Worm (Caenorhabditis elegans) whole organism, L4 larva: Measurements from ENCODE around the gene C08E8.5.

Experiments used
- F10B5.3 ChIP-seq: sonication (generic microtip); optimal IDR thresholded peaks from 2 replicates; lab custom pipeline; 2016; ENCODE audit warnings: mild to moderate bottlenecking, missing genetic modification characterization, missing compliant biosample characterization
- F49E8.2 ChIP-seq: sonication (generic microtip); optimal IDR thresholded peaks from 2 replicates; lab custom pipeline; 2016; ENCODE audit warnings: missing compliant biosample characterization, mild to moderate bottlenecking, missing genetic modification characterization, borderline replicate concordance
- T20F7.1 ChIP-seq: fragments of 200-800 bp; sonication (Bioruptor generic); optimal IDR thresholded peaks from 2 replicates; lab custom pipeline; 2018; ENCODE audit warnings: mild to moderate bottlenecking, missing genetic modification characterization, missing compliant biosample characterization
- Y48G9A.11 ChIP-seq: fragments of 200-800 bp; sonication (Bioruptor generic); IDR thresholded peaks from 2 replicates; pipeline ENCODE4 v1.3.6; 2022; ENCODE audit warnings: missing genetic modification reagents, missing genetic modification characterization, missing compliant biosample characterization
- Y75B8A.6 ChIP-seq: fragments of 200-800 bp; sonication (Bioruptor generic); IDR thresholded peaks from 2 replicates; pipeline ENCODE4 v1.3.6; 2022; ENCODE audit warnings: missing genetic modification reagents, missing genetic modification characterization, missing compliant biosample characterization
- ZK546.5 ChIP-seq, 2 experiments: sonication (generic microtip); optimal IDR thresholded peaks; 2 replicates each; lab custom pipeline; 2017; ENCODE audit warnings: missing biosample characterization in 2 of 2, missing genetic modification characterization in 2 of 2
- arid-1 ChIP-seq: fragments of 200-800 bp; sonication (Bioruptor generic); conservative IDR thresholded peaks from 2 replicates; pipeline ENCODE4 v1.3.6; 2022; ENCODE audit warnings: missing genetic modification reagents, missing genetic modification characterization, missing compliant biosample characterization
- ceh-28 ChIP-seq: fragments of 150-350 bp; optimal IDR thresholded peaks from 2 replicates; lab custom pipeline; 2014; ENCODE audit warnings: missing biosample characterization, missing genetic modification reagents, missing genetic modification characterization
- ces-1 ChIP-seq: fragments of 150-350 bp; sonication (generic microtip); optimal IDR thresholded peaks from 4 replicates; lab custom pipeline; 2014; ENCODE audit warnings: missing biosample characterization, missing genetic modification reagents, missing genetic modification characterization
- dmd-8 ChIP-seq: fragments of 200-800 bp; sonication (Bioruptor generic); IDR thresholded peaks from 2 replicates; pipeline ENCODE4 v1.3.6; 2022; ENCODE audit warnings: missing genetic modification characterization, missing compliant biosample characterization
- dpl-1 ChIP-seq: fragments of 150-350 bp; optimal IDR thresholded peaks from 2 replicates; lab custom pipeline; 2014; ENCODE audit warnings: missing biosample characterization, missing genetic modification reagents, missing genetic modification characterization
- egl-27 ChIP-seq: sonication (generic microtip); optimal IDR thresholded peaks from 3 replicates; lab custom pipeline; 2017; ENCODE audit warnings: missing biosample characterization, missing genetic modification reagents, missing genetic modification characterization
- fos-1 ChIP-seq: fragments of 150-350 bp; optimal IDR thresholded peaks from 2 replicates; lab custom pipeline; 2014; ENCODE audit warnings: missing biosample characterization, missing genetic modification characterization
- hlh-30 ChIP-seq: sonication (generic microtip); optimal IDR thresholded peaks from 2 replicates; lab custom pipeline; 2017; ENCODE audit warnings: antibody characterized with exemption, mild to moderate bottlenecking, missing genetic modification characterization, missing compliant biosample characterization; ENCODE audit not compliant: insufficient read depth
- lim-7 ChIP-seq: fragments of 200-800 bp; sonication (Bioruptor generic); IDR thresholded peaks from 2 replicates; pipeline ENCODE4 v1.3.6; 2022; ENCODE audit warnings: missing genetic modification characterization, missing compliant biosample characterization
- lin-13 ChIP-seq: fragments of 150-350 bp; optimal IDR thresholded peaks from 2 replicates; lab custom pipeline; 2014; ENCODE audit warnings: missing biosample characterization, missing genetic modification reagents, missing genetic modification characterization
- lin-39 ChIP-seq: fragments of 150-350 bp; optimal IDR thresholded peaks from 2 replicates; lab custom pipeline; 2014; ENCODE audit warnings: missing biosample characterization, missing genetic modification reagents, missing genetic modification characterization
- lir-3 ChIP-seq: sonication (generic microtip); optimal IDR thresholded peaks from 2 replicates; lab custom pipeline; 2016; ENCODE audit warnings: mild to moderate bottlenecking, missing genetic modification characterization, missing compliant biosample characterization
- madf-9 ChIP-seq: fragments of 200-800 bp; sonication (Bioruptor generic); conservative IDR thresholded peaks from 2 replicates; pipeline ENCODE4 v1.3.6; 2022; ENCODE audit warnings: missing genetic modification reagents, missing genetic modification characterization, missing compliant biosample characterization
- mdl-1 ChIP-seq, 2 experiments: fragments of 150-350 bp in 1 of 2; sonication (generic microtip) in 1 of 2; optimal IDR thresholded peaks; 2 replicates each; lab custom pipeline; 2014 to 2017; ENCODE audit warnings: missing biosample characterization in 2 of 2, missing genetic modification characterization in 2 of 2
- mep-1 ChIP-seq: fragments of 150-350 bp; sonication (generic microtip); optimal IDR thresholded peaks from 3 replicates; lab custom pipeline; 2014; ENCODE audit warnings: missing biosample characterization, missing genetic modification characterization
- nhr-111 ChIP-seq: fragments of 200-800 bp; sonication (Bioruptor generic); optimal IDR thresholded peaks from 2 replicates; lab custom pipeline; 2018; ENCODE audit warnings: mild to moderate bottlenecking, missing genetic modification characterization, missing compliant biosample characterization
- nhr-28 ChIP-seq: fragments of 150-350 bp; optimal IDR thresholded peaks from 2 replicates; lab custom pipeline; 2014; ENCODE audit warnings: missing biosample characterization, missing genetic modification characterization
- pha-4 ChIP-seq, 2 experiments: fragments of 150-350 bp in 1 of 2; fragments of 200-800 bp in 1 of 2; sonication (Bioruptor generic) in 1 of 2; IDR thresholded peaks in 1 of 2; optimal IDR thresholded peaks in 1 of 2; 2 replicates each; pipeline versions ENCODE4 v1.3.6 to Lab custom; 2014 to 2022; ENCODE audit warnings: missing genetic modification characterization in 2 of 2, missing genetic modification reagents in 2 of 2, missing biosample characterization in 1 of 2, missing compliant biosample characterization in 1 of 2
- php-3 ChIP-seq: fragments of 200-800 bp; sonication (Bioruptor generic); IDR thresholded peaks from 2 replicates; pipeline ENCODE4 v1.3.6; 2022; ENCODE audit warnings: missing genetic modification reagents, missing genetic modification characterization, missing compliant biosample characterization
- rbr-2 ChIP-seq: sonication (generic microtip); optimal IDR thresholded peaks from 2 replicates; lab custom pipeline; 2016; ENCODE audit warnings: missing genotype, missing genetic modification characterization, missing compliant biosample characterization
- skn-1 ChIP-seq: fragments of 150-350 bp; optimal IDR thresholded peaks from 2 replicates; lab custom pipeline; 2014; ENCODE audit warnings: missing biosample characterization, missing genetic modification characterization
- unc-130 ChIP-seq: sonication (generic microtip); optimal IDR thresholded peaks from 2 replicates; lab custom pipeline; 2016; ENCODE audit warnings: missing genetic modification reagents, missing genetic modification characterization, missing compliant biosample characterization
- unc-39 ChIP-seq: sonication (generic microtip); optimal IDR thresholded peaks from 2 replicates; lab custom pipeline; 2017; ENCODE audit warnings: missing biosample characterization, missing genetic modification characterization
- unc-62 ChIP-seq, 3 experiments: fragments of 150-350 bp in 1 of 3; sonication (generic microtip); optimal IDR thresholded peaks in 2 of 3; peaks in 1 of 3; 1 replicate in 1 of 3; 2 replicates in 2 of 3; lab custom pipeline; 2014 to 2017; ENCODE audit warnings: missing biosample characterization in 3 of 3, missing genetic modification characterization in 3 of 3, missing genetic modification reagents in 3 of 3, missing genotype in 1 of 3
- zag-1 ChIP-seq: fragments of 150-350 bp; optimal IDR thresholded peaks from 2 replicates; lab custom pipeline; 2014; ENCODE audit warnings: missing biosample characterization, missing genetic modification characterization
- zfp-3 ChIP-seq: fragments of 200-800 bp; sonication (Bioruptor generic); conservative IDR thresholded peaks from 2 replicates; pipeline ENCODE4 v1.3.6; 2022; ENCODE audit warnings: missing genetic modification reagents, missing genetic modification characterization, missing compliant biosample characterization
- ztf-7 ChIP-seq: fragments of 150-350 bp; optimal IDR thresholded peaks from 2 replicates; lab custom pipeline; 2014; ENCODE audit warnings: missing biosample characterization, missing genetic modification characterization

The C08E8.5 gene

DNA sequence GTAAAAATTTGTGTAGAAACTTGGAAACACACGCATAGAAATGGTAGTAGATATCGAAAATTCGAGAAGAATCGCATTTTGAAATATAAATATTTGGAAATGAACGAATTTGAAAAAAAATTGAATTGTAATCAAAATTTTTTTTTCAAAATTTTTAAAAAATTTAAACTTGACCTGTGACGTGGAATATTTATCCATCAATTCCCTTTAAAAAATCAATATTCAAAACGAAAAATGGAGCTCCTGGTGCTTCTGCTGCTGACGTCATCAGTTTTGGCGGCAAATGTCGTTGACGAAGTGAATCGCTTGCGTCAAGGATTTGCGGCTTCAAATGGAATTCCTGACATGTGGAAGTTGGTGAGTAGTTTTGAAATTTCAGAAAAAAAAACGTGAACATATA, 29.3 kb upstream of the C08E8.5 start, which contains the start of the genes Y51A2B.4 and Y51A2B.5:
TSS of gene Y51A2B.4 (minus strand) at position 101 of the 400 bp plus-strand sequence.
TSS of gene Y51A2B.5 (plus strand) at position 232 of the 400 bp plus-strand sequence.
- TF ChIP-seq nhr-111: no peak
- no peak for TF ChIP-seq F10B5.3 (tag; lab: Kevin White, UChicago)
- no peak for TF ChIP-seq php-3 (GFP tag; lab: Robert Waterston, UW)
- TF ChIP-seq T20F7.1: no peak
- no peak for TF ChIP-seq fos-1 (tag; lab: Kevin White, UChicago)
- no peak for TF ChIP-seq lin-13 (GFP tag; lab: Kevin White, UChicago)
- no peak for TF ChIP-seq arid-1
- no peak for TF ChIP-seq hlh-30 (tag; lab: Kevin White, UChicago)
- TF ChIP-seq mdl-1 (tag; optimal IDR thresholded peaks at IDR 0.05; lab: Kevin White, UChicago): no peak
- no peak for TF ChIP-seq ceh-28 (tag; lab: Kevin White, UChicago)
- TF ChIP-seq Y75B8A.6 (GFP tag; lab: Robert Waterston, UW): no peak
- TF ChIP-seq rbr-2 (tag; lab: Kevin White, UChicago): no peak
- TF ChIP-seq zfp-3 (GFP tag; lab: Robert Waterston, UW): no peak
- TF ChIP-seq unc-130: no peak
- TF ChIP-seq, all 104 proteins: peak for 0

DNA sequence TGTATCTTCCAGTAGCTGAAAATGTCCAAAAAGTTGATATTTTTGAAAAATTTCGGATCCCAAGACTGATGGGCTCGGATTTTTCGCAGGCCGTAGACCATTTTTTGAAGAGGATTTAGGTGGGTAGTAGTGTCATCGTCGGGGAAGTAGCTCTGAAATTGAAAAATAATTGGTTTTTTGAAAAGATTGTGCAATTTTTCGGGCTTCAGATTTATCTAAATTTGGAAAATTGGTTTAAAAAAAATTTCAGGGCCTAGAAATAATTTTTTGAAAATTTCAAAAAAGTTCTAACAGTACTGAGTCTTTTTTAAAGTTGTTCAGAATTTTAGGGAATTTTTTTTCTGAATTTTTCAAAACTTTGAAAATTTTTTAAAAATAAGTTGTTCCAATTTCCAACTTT, 22.8 kb upstream of the C08E8.5 start, which contains the start of gene nhr-288:
TSS of gene nhr-288 (minus strand) at position 101 of the 400 bp plus-strand sequence.
- TF ChIP-seq Y75B8A.6 (GFP tag; lab: Robert Waterston, UW) (no peak), pha-4 (GFP tag; IDR thresholded peaks at IDR 0.05; lab: Robert Waterston, UW) (no peak), pha-4 (tag; optimal IDR thresholded peaks at IDR 0.05; lab: Kevin White, UChicago) (no peak), dmd-8 (no peak), ceh-28 (tag; lab: Kevin White, UChicago) (no peak), ZK546.5 (tag; optimal IDR thresholded peaks at IDR 0.05; lab: Kevin White, UChicago) (no peak), dpl-1 (GFP tag; lab: Kevin White, UChicago) (no peak), unc-62 (GFP tag; optimal IDR thresholded peaks at IDR 0.05 in 1 of 2; lab: Kevin White, UChicago) (peak in 1 of 2 experiments; percentile 9), unc-62 (tag; optimal IDR thresholded peaks at IDR 0.05; lab: Kevin White, UChicago) (no peak), mep-1 (tag; lab: Kevin White, UChicago) (no peak)

DNA sequence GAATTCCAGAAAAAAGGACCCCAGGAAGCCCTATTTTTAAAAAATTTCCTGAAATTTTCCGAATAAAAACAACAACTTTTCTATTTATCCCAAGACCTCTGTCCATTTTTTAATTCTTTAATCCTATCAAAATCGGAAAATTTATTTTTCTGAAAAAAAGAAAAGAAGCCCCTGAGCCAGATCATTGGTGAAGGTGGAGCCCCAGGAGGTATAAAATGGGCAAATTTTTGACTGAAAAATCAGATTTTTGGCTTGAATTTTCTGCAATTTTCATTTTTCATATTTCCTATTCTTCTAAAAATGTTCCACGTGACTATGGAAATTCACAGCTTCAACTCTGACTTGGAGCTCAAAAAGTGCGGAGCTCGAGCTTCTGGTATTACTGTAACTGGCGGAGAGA, 19.0 kb upstream of the C08E8.5 start, which contains the start of gene Y51A2B.8:
TSS of gene Y51A2B.8 (plus strand) at position 301 of the 400 bp plus-strand sequence.
- no peak for TF ChIP-seq ZK546.5 (tag; optimal IDR thresholded peaks at IDR 0.05; lab: Kevin White, UChicago)
- TF ChIP-seq unc-39 (tag; lab: Kevin White, UChicago): no peak
- no peak for TF ChIP-seq lir-3
- no peak for TF ChIP-seq F49E8.2 (tag; lab: Kevin White, UChicago)
- TF ChIP-seq, all 104 proteins: peak for 0

DNA sequence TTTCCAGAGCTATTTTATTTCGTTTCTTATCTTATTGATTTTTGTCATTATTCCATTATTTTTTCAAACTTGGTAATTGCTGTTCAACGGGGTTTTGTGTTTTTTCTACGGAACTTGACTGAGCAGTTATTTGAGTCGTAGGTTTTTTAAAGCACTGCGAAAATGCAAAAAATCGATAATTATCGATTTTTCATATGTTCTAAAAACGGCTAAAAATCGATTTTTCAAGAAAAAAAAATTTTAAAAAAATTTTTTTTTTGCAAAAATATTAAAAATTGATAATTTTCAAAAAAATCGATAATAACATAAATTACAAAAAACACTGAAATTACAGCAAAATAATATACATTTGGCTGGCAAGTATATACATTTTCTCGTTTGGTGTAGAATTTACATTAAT, 15.8 kb upstream of the C08E8.5 start:
- TF ChIP-seq ceh-28 (tag; lab: Kevin White, UChicago) (peak; percentile 78), unc-39 (tag; lab: Kevin White, UChicago) (no peak)

DNA sequence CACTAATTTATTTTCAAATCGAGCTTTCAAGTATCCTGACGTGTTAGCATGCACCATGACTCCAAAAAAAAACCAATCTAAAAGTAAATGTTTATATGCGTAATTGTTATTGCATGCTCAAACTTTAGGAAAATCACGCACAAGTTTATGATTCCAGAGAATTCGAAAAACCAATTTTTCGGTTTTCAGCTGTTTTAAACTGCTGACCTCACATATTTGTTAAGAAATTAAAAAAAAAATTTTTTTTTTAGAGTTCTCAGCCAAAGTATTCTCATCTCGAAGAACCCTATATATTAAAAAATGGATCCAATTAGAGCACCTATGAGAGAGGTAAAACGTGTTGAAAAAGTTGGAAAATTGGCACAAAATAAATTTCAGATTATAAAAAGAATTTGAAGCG, 14.4 kb upstream of the C08E8.5 start, which contains the start of gene Y51A2B.2:
TSS of gene Y51A2B.2 (plus strand) at position 301 of the 400 bp plus-strand sequence.
- TF ChIP-seq ztf-7 (tag; lab: Kevin White, UChicago) (no peak), ces-1 (GFP tag; lab: Kevin White, UChicago) (no peak), zag-1 (tag; lab: Kevin White, UChicago) (no peak), madf-9 (GFP tag; lab: Robert Waterston, UW) (no peak), nhr-28 (tag; lab: Kevin White, UChicago) (no peak), lin-39 (no peak), Y48G9A.11 (GFP tag; lab: Robert Waterston, UW) (no peak), skn-1 (tag; lab: Kevin White, UChicago) (no peak), egl-27 (no peak), lim-7 (GFP tag; lab: Robert Waterston, UW) (no peak), unc-62 (GFP tag; optimal IDR thresholded peaks at IDR 0.05 in 1 of 2; lab: Kevin White, UChicago) (no peak), unc-62 (tag; optimal IDR thresholded peaks at IDR 0.05; lab: Kevin White, UChicago) (no peak), lin-13 (GFP tag; lab: Kevin White, UChicago) (no peak)
